Fruit fly (Drosophila melanogaster): ENCODE data around the gene frac.

The frac gene

DNA sequence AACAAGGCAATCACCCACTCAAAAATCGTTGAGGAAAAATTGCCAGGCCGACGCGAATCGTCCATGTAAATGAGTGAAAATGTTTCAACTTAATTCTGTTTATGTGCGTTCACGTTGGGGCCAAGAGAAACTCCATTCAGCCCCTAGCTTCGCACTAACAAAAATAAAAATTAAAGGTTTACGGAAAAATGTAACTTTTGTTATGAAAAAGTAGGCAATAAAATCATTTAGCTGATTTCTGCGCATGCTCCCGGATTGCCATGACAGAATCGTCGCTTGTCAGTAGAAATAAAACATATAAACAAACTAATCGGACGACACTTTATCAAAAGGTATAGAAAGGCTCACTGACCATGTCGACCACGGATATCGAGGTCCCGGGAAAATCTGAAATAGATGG is 20.7 kb downstream of the frac start, which contains the start of gene mmm:
Gene mmm (plus strand): TSS at position 301 of the 400 bp plus-strand sequence.
- TF ChIP-seq Met (GFP tag; optimal IDR thresholded peaks at IDR 0.05) (no peak), esn (GFP tag; optimal IDR thresholded peaks at IDR 0.05) (no peak), svp (GFP tag) (no peak), Hr38 (GFP tag; optimal IDR thresholded peaks at IDR 0.05) (no peak), fd59A (GFP tag; optimal IDR thresholded peaks at IDR 0.05) (no peak), acj6 (GFP tag; optimal IDR thresholded peaks at IDR 0.05) (no peak), CG10669 (GFP tag; optimal IDR thresholded peaks at IDR 0.05) (no peak), fkh (GFP tag; optimal IDR thresholded peaks at IDR 0.05) (no peak), CG8119 (GFP tag; IDR thresholded peaks at IDR 0.05) (no peak)

dm6 chr3L:7590898-7591297 is 28.5 kb downstream of the frac start, which contains the start of gene t-Grip84:
Gene t-Grip84, minus strand, starts transcription at chr3L:7590998.
- TF ChIP-seq lz (GFP tag; optimal IDR thresholded peaks at IDR 0.05) (no peak), CG9139 (GFP tag; optimal IDR thresholded peaks at IDR 0.05) (no peak), CG31627 (GFP tag; optimal IDR thresholded peaks at IDR 0.05) (no peak), CG4318 (GFP tag; optimal IDR thresholded peaks at IDR 0.05) (no peak), fd85E (GFP tag; optimal IDR thresholded peaks at IDR 0.05) (no peak), Lpt (GFP tag; optimal IDR thresholded peaks at IDR 0.05) (no peak), dac (GFP tag; optimal IDR thresholded peaks at IDR 0.05) (no peak), OdsH (GFP tag; optimal IDR thresholded peaks at IDR 0.05) (no peak), CG32006 (GFP tag; optimal IDR thresholded peaks at IDR 0.05) (no peak), eg (GFP tag; IDR thresholded peaks at IDR 0.05) (no peak), CG3032 (tag; optimal IDR thresholded peaks at IDR 0.05) (no peak), dsx (GFP tag; optimal IDR thresholded peaks at IDR 0.05; ENCODE audit: poor library complexity, severe bottlenecking) (no peak), CG10669 (GFP tag; optimal IDR thresholded peaks at IDR 0.05) (no peak)

DNA sequence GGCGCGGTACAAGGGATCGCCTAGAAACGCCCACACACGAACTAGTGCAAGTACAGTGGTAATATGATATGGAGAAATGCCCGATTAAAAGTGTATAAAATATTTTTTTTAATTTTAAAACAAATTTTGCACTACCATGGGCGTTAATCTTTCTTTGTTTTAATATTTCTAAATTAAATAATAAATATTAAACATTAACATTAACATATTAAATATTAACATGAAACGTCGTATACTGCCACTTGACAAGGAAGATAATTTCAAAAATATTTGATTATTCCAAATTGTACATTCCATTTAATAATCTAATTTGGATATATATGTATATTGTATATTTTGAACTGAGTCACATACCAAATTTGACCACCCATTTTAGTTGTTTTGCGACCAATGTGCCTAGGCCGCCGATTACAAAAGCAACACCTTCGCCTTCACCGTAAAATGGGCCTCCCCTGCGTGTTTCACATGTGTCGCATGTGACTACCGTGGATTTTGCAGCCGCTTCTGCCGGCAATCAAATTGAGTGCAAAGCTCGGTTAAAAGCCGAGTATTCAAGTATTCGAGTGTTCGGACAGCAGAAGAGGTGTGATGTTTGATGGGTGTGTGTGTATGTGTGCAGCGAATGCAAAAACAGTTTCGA is 29.8 kb downstream of the frac start:
- TF ChIP-seq fd85E (GFP tag; optimal IDR thresholded peaks at IDR 0.05) (no peak), CG6276 (GFP tag; optimal IDR thresholded peaks at IDR 0.05) (peak; percentile 44), CG4318 (GFP tag; optimal IDR thresholded peaks at IDR 0.05) (peak; percentile 55), CG11294 (GFP tag; IDR thresholded peaks at IDR 0.05) (no peak), Sox15 (GFP tag; optimal IDR thresholded peaks at IDR 0.05) (no peak), Hr39 (GFP tag; optimal IDR thresholded peaks at IDR 0.05) (no peak), CG8632 (GFP tag; optimal IDR thresholded peaks at IDR 0.05) (peak; percentile 6), CG8319 (GFP tag; optimal IDR thresholded peaks at IDR 0.05) (no peak), Ets21C (GFP tag; optimal IDR thresholded peaks at IDR 0.05) (no peak), Gug (GFP tag; IDR thresholded peaks at IDR 0.05) (0 out of 2 replicates have a peak, but pooled peaks have one; percentile 15), CG11902 (GFP tag; optimal IDR thresholded peaks at IDR 0.05) (no peak), pdm3 (GFP tag; optimal IDR thresholded peaks at IDR 0.05) (no peak), esn (GFP tag; optimal IDR thresholded peaks at IDR 0.05) (no peak), CG34406 (GFP tag; optimal IDR thresholded peaks at IDR 0.05) (peak; percentile 25), CG32006 (GFP tag; optimal IDR thresholded peaks at IDR 0.05) (peak; percentile 73), acj6 (GFP tag; optimal IDR thresholded peaks at IDR 0.05) (peak; percentile 31), Eip78C (GFP tag) (peak; percentile 67), fkh (GFP tag; optimal IDR thresholded peaks at IDR 0.05) (no peak), achi (GFP tag; optimal IDR thresholded peaks at IDR 0.05) (peak; percentile 50), Sox102F (GFP tag; optimal IDR thresholded peaks at IDR 0.05) (no peak), CG11762 (GFP tag; optimal IDR thresholded peaks at IDR 0.05; ENCODE audit: insufficient read depth) (peak; percentile 3), Smox (GFP tag; optimal IDR thresholded peaks at IDR 0.05) (no peak), Sox14 (GFP tag; optimal IDR thresholded peaks at IDR 0.05) (no peak), CG16779 (tag; optimal IDR thresholded peaks at IDR 0.05) (peak; percentile 2), dsx (GFP tag; optimal IDR thresholded peaks at IDR 0.05; ENCODE audit: poor library complexity, severe bottlenecking) (peak; percentile 18), Hr4 (GFP tag; optimal IDR thresholded peaks at IDR 0.05) (peak; percentile 4), Met (GFP tag; optimal IDR thresholded peaks at IDR 0.05) (no peak), OdsH (GFP tag; optimal IDR thresholded peaks at IDR 0.05) (peak; percentile 34), Eip93F (GFP tag; optimal IDR thresholded peaks at IDR 0.05) (no peak), CG15336 (GFP tag; IDR thresholded peaks at IDR 0.05) (peak; percentile 72), net (GFP tag; optimal IDR thresholded peaks at IDR 0.05) (peak; percentile 35), CG7368 (GFP tag; optimal IDR thresholded peaks at IDR 0.05) (no peak), CG6163 (GFP tag; IDR thresholded peaks at IDR 0.05) (no peak), CG1621 (tag; optimal IDR thresholded peaks at IDR 0.05) (no peak), salr (GFP tag; optimal IDR thresholded peaks at IDR 0.05) (peak in 1 of 2 experiments; percentile 57)
